Worm (Caenorhabditis elegans) whole organism, L2 larva: ENCODE data around the gene cdka-1.

ENCODE experiments used
- aly-2 ChIP-seq: fragments of 150-350 bp; optimal IDR thresholded peaks from 2 replicates; lab custom pipeline; 2014; ENCODE audit warnings: missing biosample characterization, missing genetic modification characterization
- blmp-1 ChIP-seq: sonication (generic microtip); optimal IDR thresholded peaks from 2 replicates; lab custom pipeline; 2017; ENCODE audit warnings: missing genetic modification characterization, mild to moderate bottlenecking, missing compliant biosample characterization, antibody characterized with exemption, moderate library complexity; ENCODE audit not compliant: insufficient read depth
- egl-27 ChIP-seq: sonication (generic microtip); optimal IDR thresholded peaks from 3 replicates; lab custom pipeline; 2017; ENCODE audit warnings: missing biosample characterization, missing genetic modification reagents, missing genetic modification characterization
- elt-3 ChIP-seq: sonication (generic microtip); optimal IDR thresholded peaks from 2 replicates; lab custom pipeline; 2017; ENCODE audit warnings: missing biosample characterization, missing genetic modification characterization
- lin-11 ChIP-seq: fragments of 150-350 bp; sonication (generic microtip); optimal IDR thresholded peaks from 2 replicates; lab custom pipeline; 2014; ENCODE audit warnings: missing biosample characterization, missing genetic modification characterization, inconsistent platforms, mixed read lengths
- lin-13 ChIP-seq: fragments of 150-350 bp; optimal IDR thresholded peaks from 2 replicates; lab custom pipeline; 2014; ENCODE audit warnings: missing biosample characterization, missing genetic modification reagents, missing genetic modification characterization
- mdl-1 ChIP-seq, 2 experiments: fragments of 150-350 bp in 1 of 2; sonication (generic microtip) in 1 of 2; optimal IDR thresholded peaks; 2 replicates each; lab custom pipeline; 2017; ENCODE audit warnings: missing biosample characterization in 2 of 2, missing genetic modification characterization in 2 of 2
- nhr-11 ChIP-seq: fragments of 150-350 bp; optimal IDR thresholded peaks from 2 replicates; lab custom pipeline; 2014; ENCODE audit warnings: missing biosample characterization, missing genetic modification characterization
- nhr-12 ChIP-seq: fragments of 150-350 bp; optimal IDR thresholded peaks from 2 replicates; lab custom pipeline; 2014; ENCODE audit warnings: missing biosample characterization, missing genetic modification characterization
- nhr-237 ChIP-seq: fragments of 150-350 bp; optimal IDR thresholded peaks from 2 replicates; lab custom pipeline; 2014; ENCODE audit warnings: missing biosample characterization, missing genetic modification characterization
- skn-1 ChIP-seq: sonication (generic microtip); optimal IDR thresholded peaks from 2 replicates; lab custom pipeline; 2017; ENCODE audit warnings: missing biosample characterization, missing genetic modification characterization
- unc-62 ChIP-seq: fragments of 150-350 bp; optimal IDR thresholded peaks from 2 replicates; lab custom pipeline; 2014; ENCODE audit warnings: missing biosample characterization, missing genetic modification reagents, missing genetic modification characterization

ce11 chrIII:4628165-4628564 is 30.4 kb upstream of the cdka-1 start, which contains the start of gene clec-151:
- no peak for TF ChIP-seq egl-27 (tag; lab: Kevin White, UChicago)
- no peak for TF ChIP-seq unc-62 (GFP tag; lab: Kevin White, UChicago)
- no peak for TF ChIP-seq nhr-12 (tag; lab: Kevin White, UChicago)
- no peak for TF ChIP-seq lin-11 (tag; lab: Kevin White, UChicago)
- no peak for TF ChIP-seq blmp-1 (tag; lab: Kevin White, UChicago)
- TF ChIP-seq nhr-11 (tag; lab: Kevin White, UChicago), result no peak
- TF ChIP-seq lin-13, result no peak
- no peak for TF ChIP-seq skn-1 (tag; lab: Kevin White, UChicago)
- no peak for TF ChIP-seq aly-2 (tag; lab: Kevin White, UChicago)
- TF ChIP-seq elt-3, result no peak
- no peak for TF ChIP-seq nhr-237 (tag; lab: Kevin White, UChicago)
- TF ChIP-seq mdl-1 (tag; optimal IDR thresholded peaks at IDR 0.05; lab: Kevin White, UChicago), result no peak
